Fruit fly (Drosophila melanogaster) whole organism, prepupa: ENCODE data around the gene Lcp65Ad.
A peak's percentile ranks its signal among the peaks of the same experiment; 100 is the strongest.

Experiments
- Blimp-1 ChIP-seq: fragments of 200-800 bp; sonication (Bioruptor generic); optimal IDR thresholded peaks from 3 replicates; lab custom pipeline; 2017; ENCODE audit warnings: missing biosample characterization, missing genetic modification characterization, mild to moderate bottlenecking, moderate library complexity, missing genetic modification reagents
- CG10631 ChIP-seq: fragments of 200-800 bp; sonication (Bioruptor generic); optimal IDR thresholded peaks from 2 replicates; lab custom pipeline; 2016; ENCODE audit warnings: missing biosample characterization, missing genetic modification characterization
- CG10669 ChIP-seq: fragments of 200-800 bp; sonication (Bioruptor generic); optimal IDR thresholded peaks from 3 replicates; lab custom pipeline; 2018; ENCODE audit warnings: missing biosample characterization, mild to moderate bottlenecking, missing genetic modification characterization, moderate library complexity
- CG11294 ChIP-seq: fragments of 200-800 bp; sonication (Bioruptor generic); IDR thresholded peaks from 2 replicates; pipeline ENCODE4 v1.3.6; 2022; ENCODE audit warnings: missing biosample characterization, missing genetic modification characterization
- CG11762 ChIP-seq: fragments of 200-800 bp; sonication (Bioruptor generic); optimal IDR thresholded peaks from 3 replicates; lab custom pipeline; 2016; ENCODE audit warnings: missing biosample characterization, missing genetic modification characterization; ENCODE audit not compliant: insufficient read depth
- CG11902 ChIP-seq: fragments of 200-800 bp; sonication (Bioruptor generic); optimal IDR thresholded peaks from 3 replicates; lab custom pipeline; 2016; ENCODE audit warnings: missing biosample characterization, missing genetic modification characterization
- CG15336 ChIP-seq: fragments of 200-800 bp; sonication (Bioruptor generic); IDR thresholded peaks from 2 replicates; pipeline ENCODE4 v1.3.6; 2022; ENCODE audit warnings: missing biosample characterization, missing genetic modification characterization
- CG1621 ChIP-seq: fragments of 200-800 bp; sonication (Bioruptor generic); optimal IDR thresholded peaks from 3 replicates; lab custom pipeline; 2018; ENCODE audit warnings: missing biosample characterization, mild to moderate bottlenecking, missing genetic modification characterization
- CG16779 ChIP-seq: fragments of 200-800 bp; sonication (Bioruptor generic); optimal IDR thresholded peaks from 3 replicates; lab custom pipeline; 2017; ENCODE audit warnings: missing biosample characterization, mild to moderate bottlenecking, missing genetic modification characterization
- CG3032 ChIP-seq: fragments of 200-800 bp; optimal IDR thresholded peaks from 2 replicates; lab custom pipeline; 2019; ENCODE audit warnings: missing biosample characterization, mild to moderate bottlenecking, missing genetic modification characterization, moderate library complexity
- CG32006 ChIP-seq: fragments of 200-800 bp; sonication (Bioruptor generic); optimal IDR thresholded peaks from 3 replicates; lab custom pipeline; 2017; ENCODE audit warnings: missing biosample characterization, mild to moderate bottlenecking, missing genetic modification characterization
- CG34406 ChIP-seq: fragments of 200-800 bp; sonication (Bioruptor generic); optimal IDR thresholded peaks from 3 replicates; lab custom pipeline; 2016; ENCODE audit warnings: missing biosample characterization, missing genetic modification characterization
- CG4318 ChIP-seq: fragments of 200-800 bp; sonication (Bioruptor generic); optimal IDR thresholded peaks from 3 replicates; lab custom pipeline; 2017; ENCODE audit warnings: missing biosample characterization, mild to moderate bottlenecking, missing genetic modification characterization
- CG6163 ChIP-seq: fragments of 200-800 bp; sonication (Bioruptor generic); IDR thresholded peaks from 3 replicates; pipeline ENCODE4 v1.3.6; 2022; ENCODE audit warnings: missing biosample characterization, missing genetic modification characterization
- CG6792 ChIP-seq: fragments of 200-800 bp; sonication (Bioruptor generic); optimal IDR thresholded peaks from 3 replicates; lab custom pipeline; 2016; ENCODE audit warnings: missing biosample characterization, missing genetic modification characterization
- CG6808 ChIP-seq: fragments of 200-800 bp; sonication (Bioruptor generic); optimal IDR thresholded peaks from 3 replicates; lab custom pipeline; 2017; ENCODE audit warnings: missing biosample characterization, missing genetic modification characterization, mild to moderate bottlenecking, moderate library complexity, missing genetic modification reagents
- CG6854 ChIP-seq: fragments of 200-800 bp; sonication (Bioruptor generic); optimal IDR thresholded peaks from 2 replicates; lab custom pipeline; 2017; ENCODE audit warnings: missing biosample characterization, mild to moderate bottlenecking, missing genetic modification characterization
- CG7368 ChIP-seq: fragments of 200-800 bp; sonication (Bioruptor generic); optimal IDR thresholded peaks from 3 replicates; lab custom pipeline; 2016; ENCODE audit warnings: missing biosample characterization, missing genetic modification characterization
- CG8119 ChIP-seq: fragments of 200-800 bp; sonication (Bioruptor generic); IDR thresholded peaks from 3 replicates; pipeline ENCODE4 v1.3.6; 2022; ENCODE audit warnings: missing biosample characterization, missing genetic modification characterization
- CG8319 ChIP-seq: fragments of 200-800 bp; sonication (Bioruptor generic); optimal IDR thresholded peaks from 3 replicates; lab custom pipeline; 2016; ENCODE audit warnings: missing biosample characterization, missing genetic modification characterization
- CG8632 ChIP-seq: fragments of 200-800 bp; sonication (Bioruptor generic); optimal IDR thresholded peaks from 3 replicates; lab custom pipeline; 2016; ENCODE audit warnings: missing biosample characterization, missing genetic modification characterization
- CG9139 ChIP-seq: fragments of 200-800 bp; sonication (Bioruptor generic); optimal IDR thresholded peaks from 3 replicates; lab custom pipeline; 2017; ENCODE audit warnings: missing biosample characterization, mild to moderate bottlenecking, missing genetic modification characterization
- Eip93F ChIP-seq: fragments of 200-800 bp; sonication (Bioruptor generic); optimal IDR thresholded peaks from 2 replicates; lab custom pipeline; 2016; ENCODE audit warnings: missing biosample characterization, mild to moderate bottlenecking, missing genetic modification characterization
- Ets21C ChIP-seq: fragments of 200-800 bp; sonication (Bioruptor generic); optimal IDR thresholded peaks from 3 replicates; lab custom pipeline; 2016; ENCODE audit warnings: missing biosample characterization, missing genetic modification characterization
- Ets96B ChIP-seq: fragments of 200-800 bp; optimal IDR thresholded peaks from 2 replicates; lab custom pipeline; 2019; ENCODE audit warnings: missing biosample characterization, mild to moderate bottlenecking, missing genetic modification characterization, moderate library complexity
- Gug ChIP-seq: fragments of 200-800 bp; sonication (Bioruptor generic); IDR thresholded peaks from 2 replicates; pipeline ENCODE4 v1.3.6; 2022; ENCODE audit warnings: missing biosample characterization, missing genetic modification characterization
- Hr38 ChIP-seq: sonication (Bioruptor generic); optimal IDR thresholded peaks from 2 replicates; lab custom pipeline; 2016; ENCODE audit warnings: missing biosample characterization, missing genetic modification characterization
- Hr39 ChIP-seq: fragments of 200-800 bp; sonication (Bioruptor generic); optimal IDR thresholded peaks from 2 replicates; lab custom pipeline; 2016; ENCODE audit warnings: missing biosample characterization, missing genetic modification characterization
- Lpt ChIP-seq: fragments of 200-800 bp; sonication (Bioruptor generic); optimal IDR thresholded peaks from 3 replicates; lab custom pipeline; 2016; ENCODE audit warnings: missing biosample characterization, missing genetic modification characterization
- Met ChIP-seq: fragments of 200-800 bp; sonication (Bioruptor generic); optimal IDR thresholded peaks from 3 replicates; lab custom pipeline; 2016; ENCODE audit warnings: missing biosample characterization, missing genetic modification characterization
- OdsH ChIP-seq: fragments of 200-800 bp; sonication (Bioruptor generic); optimal IDR thresholded peaks from 3 replicates; lab custom pipeline; 2016; ENCODE audit warnings: missing biosample characterization, missing genetic modification characterization
- Smox ChIP-seq: fragments of 200-800 bp; sonication (Bioruptor generic); optimal IDR thresholded peaks from 3 replicates; lab custom pipeline; 2016; ENCODE audit warnings: missing biosample characterization, missing genetic modification characterization
- Sox102F ChIP-seq: fragments of 200-800 bp; sonication (Bioruptor generic); optimal IDR thresholded peaks from 2 replicates; lab custom pipeline; 2016; ENCODE audit warnings: missing biosample characterization, mild to moderate bottlenecking, missing genetic modification characterization
- Sox14 ChIP-seq: fragments of 200-800 bp; sonication (Bioruptor generic); optimal IDR thresholded peaks from 3 replicates; lab custom pipeline; 2016; ENCODE audit warnings: missing biosample characterization, missing genetic modification characterization
- Sox15 ChIP-seq: fragments of 200-800 bp; sonication (Bioruptor generic); optimal IDR thresholded peaks from 3 replicates; lab custom pipeline; 2016; ENCODE audit warnings: missing biosample characterization, missing genetic modification characterization
- acj6 ChIP-seq: fragments of 200-800 bp; sonication (Bioruptor generic); optimal IDR thresholded peaks from 3 replicates; lab custom pipeline; 2016; ENCODE audit warnings: missing biosample characterization, missing genetic modification characterization
- cyc ChIP-seq: fragments of 200-800 bp; sonication (Bioruptor generic); optimal IDR thresholded peaks from 3 replicates; lab custom pipeline; 2016; ENCODE audit warnings: missing biosample characterization, missing genetic modification characterization
- dac ChIP-seq: fragments of 200-800 bp; sonication (Bioruptor generic); optimal IDR thresholded peaks from 2 replicates; lab custom pipeline; 2017; ENCODE audit warnings: missing biosample characterization, mild to moderate bottlenecking, missing genetic modification characterization
- dsx ChIP-seq: fragments of 200-800 bp; optimal IDR thresholded peaks from 3 replicates; lab custom pipeline; 2019; ENCODE audit warnings: missing biosample characterization, mild to moderate bottlenecking, missing genetic modification characterization, moderate library complexity; ENCODE audit not compliant: poor library complexity, severe bottlenecking
- eg ChIP-seq: fragments of 200-800 bp; sonication (Bioruptor generic); IDR thresholded peaks from 3 replicates; pipeline ENCODE4 v1.3.6; 2022; ENCODE audit warnings: missing biosample characterization, missing genetic modification characterization
- esn ChIP-seq: fragments of 200-800 bp; sonication (Bioruptor generic); optimal IDR thresholded peaks from 2 replicates; lab custom pipeline; 2016; ENCODE audit warnings: missing biosample characterization, mild to moderate bottlenecking, missing genetic modification characterization, moderate library complexity
- fd59A ChIP-seq: fragments of 200-800 bp; sonication (Bioruptor generic); optimal IDR thresholded peaks from 2 replicates; lab custom pipeline; 2017; ENCODE audit warnings: missing biosample characterization, mild to moderate bottlenecking, missing genetic modification characterization, missing genetic modification reagents
- fkh ChIP-seq: fragments of 200-800 bp; sonication (Bioruptor generic); optimal IDR thresholded peaks from 3 replicates; lab custom pipeline; 2017; ENCODE audit warnings: missing biosample characterization, mild to moderate bottlenecking, missing genetic modification characterization, moderate library complexity
- lz ChIP-seq: fragments of 200-800 bp; sonication (Bioruptor generic); optimal IDR thresholded peaks from 3 replicates; lab custom pipeline; 2016; ENCODE audit warnings: missing biosample characterization, missing genetic modification characterization
- net ChIP-seq: fragments of 200-800 bp; sonication (Bioruptor generic); optimal IDR thresholded peaks from 3 replicates; lab custom pipeline; 2016; ENCODE audit warnings: missing biosample characterization, missing genetic modification characterization
- pdm3 ChIP-seq: fragments of 200-800 bp; sonication (Bioruptor generic); optimal IDR thresholded peaks from 3 replicates; lab custom pipeline; 2016; ENCODE audit warnings: missing biosample characterization, missing genetic modification characterization
- salr ChIP-seq, 2 experiments: fragments of 200-800 bp; sonication (Bioruptor generic); optimal IDR thresholded peaks; 3 replicates each; lab custom pipeline; 2016 to 2018; ENCODE audit warnings: missing biosample characterization in 2 of 2, missing genetic modification characterization in 2 of 2, mild to moderate bottlenecking in 1 of 2
- spab ChIP-seq: fragments of 200-800 bp; sonication (Bioruptor generic); optimal IDR thresholded peaks from 2 replicates; lab custom pipeline; 2017; ENCODE audit warnings: missing biosample characterization, mild to moderate bottlenecking, missing genetic modification characterization, missing genetic modification reagents
- ss ChIP-seq, 2 experiments: fragments of 200-800 bp; sonication (Bioruptor generic); optimal IDR thresholded peaks; 2 replicates in 1 of 2; 3 replicates in 1 of 2; lab custom pipeline; 2017 to 2018; ENCODE audit warnings: mild to moderate bottlenecking in 2 of 2, missing biosample characterization in 2 of 2, missing genetic modification characterization in 2 of 2, moderate library complexity in 1 of 2
- svp ChIP-seq: fragments of 200-800 bp; sonication (Bioruptor generic); peaks from one replicate; lab custom pipeline; 2016; ENCODE audit warnings: missing biosample characterization, missing genetic modification characterization
- topi ChIP-seq: fragments of 200-800 bp; sonication (Bioruptor generic); optimal IDR thresholded peaks from 3 replicates; lab custom pipeline; 2016; ENCODE audit warnings: missing biosample characterization, missing genetic modification characterization
- vri ChIP-seq: fragments of 200-800 bp; sonication (Bioruptor generic); optimal IDR thresholded peaks from 3 replicates; lab custom pipeline; 2016; ENCODE audit warnings: missing biosample characterization, mild to moderate bottlenecking, missing genetic modification characterization

The Lcp65Ad gene

dm6 chr3L:6181776-6182175 lies 38.6 kb downstream of the Lcp65Ad start, which contains the start of gene CG10274:
Gene CG10274 (minus strand): TSS chr3L:6181829.
- TF ChIP-seq pdm3 (GFP tag; lab: Kevin White, UChicago) (no peak), Sox15 (peak; percentile 74), net (no peak), CG4318 (GFP tag; lab: Kevin White, UChicago) (no peak), CG16779 (tag; lab: Kevin White, UChicago) (no peak), CG6792 (GFP tag; lab: Kevin White, UChicago) (peak; percentile 46), CG3032 (tag; lab: Kevin White, UChicago) (peak; percentile 78), CG6163 (GFP tag; lab: Robert Waterston, UW) (peak; percentile 42; the same call in 2 of the 3 replicates), Hr38 (no peak), CG11762 (GFP tag; lab: Kevin White, UChicago) (no peak), spab (GFP tag; lab: Kevin White, UChicago) (no peak), topi (GFP tag; lab: Kevin White, UChicago) (no peak), fkh (peak; percentile 98), CG15336 (GFP tag; lab: Robert Waterston, UW) (no peak), lz (GFP tag; lab: Kevin White, UChicago) (peak; percentile 77), acj6 (GFP tag; lab: Kevin White, UChicago) (no peak), CG8632 (GFP tag; lab: Kevin White, UChicago) (no peak), salr (GFP tag; optimal IDR thresholded peaks at IDR 0.05; lab: Kevin White, UChicago) (peak in 1 of 2 experiments; percentile 22), CG34406 (GFP tag; lab: Kevin White, UChicago) (no peak), Ets96B (peak; percentile 64), Hr39 (peak; percentile 82), fd59A (peak; percentile 34), CG11294 (GFP tag; lab: Robert Waterston, UW) (no peak; the same call in 1 of the 2 replicates), Sox14 (GFP tag; lab: Kevin White, UChicago) (no peak), CG8119 (GFP tag; lab: Robert Waterston, UW) (no peak), svp (GFP tag; lab: Kevin White, UChicago) (no peak), CG6808 (GFP tag; lab: Kevin White, UChicago) (no peak), Gug (GFP tag; lab: Robert Waterston, UW) (peak; percentile 43; the same call in 1 of the 2 replicates), CG32006 (no peak), Ets21C (no peak), Met (GFP tag; lab: Kevin White, UChicago) (no peak), CG10669 (no peak), Eip93F (GFP tag; lab: Kevin White, UChicago) (no peak), Lpt (GFP tag; lab: Kevin White, UChicago) (no peak), CG8319 (GFP tag; lab: Kevin White, UChicago) (peak; percentile 52), CG6854 (GFP tag; lab: Kevin White, UChicago) (no peak), CG10631 (GFP tag; lab: Kevin White, UChicago) (no peak), dac (GFP tag; lab: Kevin White, UChicago) (no peak), vri (GFP tag; lab: Kevin White, UChicago) (no peak), Blimp-1 (GFP tag; lab: Kevin White, UChicago) (no peak), CG1621 (tag; lab: Kevin White, UChicago) (peak; percentile 33), CG7368 (no peak), esn (peak; percentile 79), CG9139 (GFP tag; lab: Kevin White, UChicago) (no peak), dsx (GFP tag; lab: Kevin White, UChicago) (no peak), CG11902 (GFP tag; lab: Kevin White, UChicago) (peak; percentile 63), eg (peak; percentile 36; the same call in 1 of the 3 replicates), Sox102F (GFP tag; lab: Kevin White, UChicago) (no peak), ss (GFP tag; optimal IDR thresholded peaks at IDR 0.05; lab: Kevin White, UChicago) (no peak), OdsH (GFP tag; lab: Kevin White, UChicago) (no peak), cyc (GFP tag; lab: Kevin White, UChicago) (peak; percentile 71), Smox (GFP tag; lab: Kevin White, UChicago) (no peak)
